Fruit fly (Drosophila melanogaster): ENCODE measurements around the gene pie.
A peak's percentile ranks its signal among the peaks of the same experiment; 100 is the strongest.

The pie gene

dm6 chr2L:10373605-10374269 lies 48.8 kb downstream of the pie start, which contains the start of gene rho-5:
Gene rho-5, minus strand, starts transcription at chr2L:10373900.
- TF ChIP-seq mam (GFP tag; optimal IDR thresholded peaks at IDR 0.05) (peak; percentile 5), chn (GFP tag; optimal IDR thresholded peaks at IDR 0.05) (no peak), slbo (GFP tag; IDR thresholded peaks at IDR 0.05) (peak; percentile 34; the same call in 1 of the 2 replicates), sens (GFP tag) (peak; percentile 53), ind (GFP tag; optimal IDR thresholded peaks at IDR 0.05) (no peak), gro (GFP tag; optimal IDR thresholded peaks at IDR 0.05) (peak; percentile 6), gt (GFP tag; IDR thresholded peaks at IDR 0.05) (no peak), ewg (GFP tag; optimal IDR thresholded peaks at IDR 0.05) (peak; percentile 97), Atf3 (GFP tag; optimal IDR thresholded peaks at IDR 0.05) (no peak), CG6854 (GFP tag; optimal IDR thresholded peaks at IDR 0.05) (no peak), CG1792 (GFP tag; optimal IDR thresholded peaks at IDR 0.05) (no peak), nerfin-1 (tag; optimal IDR thresholded peaks at IDR 0.05) (no peak), lilli (GFP tag; optimal IDR thresholded peaks at IDR 0.05) (peak; percentile 15), CG13624 (GFP tag; optimal IDR thresholded peaks at IDR 0.05) (no peak), luna (GFP tag; optimal IDR thresholded peaks at IDR 0.05) (no peak), CG2120 (GFP tag; optimal IDR thresholded peaks at IDR 0.05) (peak; percentile 50), D19B (GFP tag; optimal IDR thresholded peaks at IDR 0.05) (peak; percentile 65), stc (GFP tag; IDR thresholded peaks at IDR 0.05) (no peak), CG33557 (GFP tag; optimal IDR thresholded peaks at IDR 0.05) (no peak), Bdp1 (GFP tag; optimal IDR thresholded peaks at IDR 0.05) (no peak), fd102C (GFP tag; optimal IDR thresholded peaks at IDR 0.05) (no peak), MESR4 (GFP tag; optimal IDR thresholded peaks at IDR 0.05) (peak; percentile 7), Fer2 (tag; optimal IDR thresholded peaks at IDR 0.05) (no peak), sc (optimal IDR thresholded peaks at IDR 0.05) (no peak), sc (GFP tag; optimal IDR thresholded peaks at IDR 0.05) (no peak), sisA (GFP tag; IDR thresholded peaks at IDR 0.05) (no peak), CG17328 (GFP tag; IDR thresholded peaks at IDR 0.05) (0 out of 2 replicates have a peak, but pooled peaks have one; percentile 28), BEAF-32 (GFP tag; optimal IDR thresholded peaks at IDR 0.05) (peak; percentile 8), Rfx (GFP tag; IDR thresholded peaks at IDR 0.05) (peak; percentile 45; the same call in 1 of the 2 replicates), CG5953 (GFP tag; IDR thresholded peaks at IDR 0.05) (no peak), onecut (GFP tag; IDR thresholded peaks at IDR 0.05) (peak; percentile 93), bsh (GFP tag; optimal IDR thresholded peaks at IDR 0.05) (no peak), CG30020 (tag; optimal IDR thresholded peaks at IDR 0.05) (peak; percentile 13), Gug (GFP tag; IDR thresholded peaks at IDR 0.05) (no peak), amos (GFP tag; IDR thresholded peaks at IDR 0.05; ENCODE audit: partially characterized antibody) (no peak; the same call in 1 of the 2 replicates), row (GFP tag; IDR thresholded peaks at IDR 0.05) (peak; percentile 60), pzg (GFP tag; optimal IDR thresholded peaks at IDR 0.05) (peak; percentile 6), Sry-δ (GFP tag; optimal IDR thresholded peaks at IDR 0.05) (peak; percentile 40), Adf1 (GFP tag; IDR thresholded peaks at IDR 0.05) (no peak)

- no peak for TF ChIP-seq Fer2 (tag; optimal IDR thresholded peaks at IDR 0.05)
- TF ChIP-seq ase (GFP tag; IDR thresholded peaks at IDR 0.05): 0 out of 3 replicates have a peak, but pooled peaks have one; percentile 11
- TF ChIP-seq CG2678 (tag; optimal IDR thresholded peaks at IDR 0.05): no peak
- TF ChIP-seq ci (GFP tag; IDR thresholded peaks at IDR 0.05): 0 out of 3 replicates have a peak, but pooled peaks have one; percentile 33
- no peak for TF ChIP-seq CG3726 (GFP tag; IDR thresholded peaks at IDR 0.05)
- no peak for TF ChIP-seq Med (GFP tag)
- TF ChIP-seq Sry-β (GFP tag; optimal IDR thresholded peaks at IDR 0.05): no peak
- TF ChIP-seq CG5180 (GFP tag; optimal IDR thresholded peaks at IDR 0.05): no peak
- TF ChIP-seq CG14667 (GFP tag; IDR thresholded peaks at IDR 0.05): no peak
- no peak for TF ChIP-seq CG12071 (GFP tag; optimal IDR thresholded peaks at IDR 0.05)
- TF ChIP-seq Antp (GFP tag; optimal IDR thresholded peaks at IDR 0.05): no peak
- TF ChIP-seq Hr39 (optimal IDR thresholded peaks at IDR 0.05): no peak
- no peak for TF ChIP-seq CG34422 (GFP tag; IDR thresholded peaks at IDR 0.05)
- TF ChIP-seq CG1603 (tag; optimal IDR thresholded peaks at IDR 0.05): peak; percentile 67
- TF ChIP-seq CG10565 (GFP tag; optimal IDR thresholded peaks at IDR 0.05): no peak
- no peak for TF ChIP-seq usp (GFP tag; optimal IDR thresholded peaks at IDR 0.05)
These were observed 50.3 kb downstream of the pie start for dm6 chr2L:10372297-10372696.
